Fruit fly (Drosophila melanogaster) whole organism, embryonic: Measurements from ENCODE around the gene Mst84Dd.

ENCODE experiments used
- CG6254 ChIP-seq: fragments of 200-800 bp; sonication (Bioruptor generic); optimal IDR thresholded peaks from 3 replicates; lab custom pipeline; 2017; ENCODE audit warnings: mild to moderate bottlenecking, missing biosample characterization, missing genetic modification reagents, missing genetic modification characterization
- CG6689 ChIP-seq: fragments of 200-800 bp; sonication (Bioruptor generic); IDR thresholded peaks from 2 replicates; pipeline ENCODE4 v1.3.6; 2022; ENCODE audit warnings: missing biosample characterization, missing genetic modification characterization
- CG8089 ChIP-seq: fragments of 200-800 bp; sonication (Bioruptor generic); optimal IDR thresholded peaks from 3 replicates; lab custom pipeline; 2016; ENCODE audit warnings: missing biosample characterization, missing genetic modification characterization
- Ets65A ChIP-seq: fragments of 200-800 bp; sonication (Bioruptor generic); peaks from one replicate; lab custom pipeline; 2016; ENCODE audit warnings: missing biosample characterization, missing genetic modification characterization
- HLH3B ChIP-seq: fragments of 200-800 bp; sonication (Bioruptor generic); IDR thresholded peaks from 2 replicates; pipeline ENCODE4 v1.3.6; 2022; ENCODE audit warnings: missing biosample characterization, missing genetic modification characterization
- NFAT ChIP-seq: fragments of 200-800 bp; sonication (Bioruptor generic); IDR thresholded peaks from 2 replicates; pipeline ENCODE4 v1.3.6; 2022; ENCODE audit warnings: missing biosample characterization, missing genetic modification characterization
- lilli ChIP-seq: fragments of 200-800 bp; sonication (Bioruptor generic); optimal IDR thresholded peaks from 3 replicates; lab custom pipeline; 2016; ENCODE audit warnings: missing biosample characterization, missing genetic modification characterization
- nerfin-1 ChIP-seq: fragments of 200-800 bp; sonication (Bioruptor generic); optimal IDR thresholded peaks from 3 replicates; lab custom pipeline; 2019; ENCODE audit warnings: missing biosample characterization, mild to moderate bottlenecking, missing genetic modification characterization, moderate library complexity
- sima ChIP-seq: fragments of 200-800 bp; sonication (Bioruptor generic); optimal IDR thresholded peaks from 2 replicates; lab custom pipeline; 2016; ENCODE audit warnings: missing biosample characterization, missing genetic modification characterization

The Mst84Dd gene

DNA sequence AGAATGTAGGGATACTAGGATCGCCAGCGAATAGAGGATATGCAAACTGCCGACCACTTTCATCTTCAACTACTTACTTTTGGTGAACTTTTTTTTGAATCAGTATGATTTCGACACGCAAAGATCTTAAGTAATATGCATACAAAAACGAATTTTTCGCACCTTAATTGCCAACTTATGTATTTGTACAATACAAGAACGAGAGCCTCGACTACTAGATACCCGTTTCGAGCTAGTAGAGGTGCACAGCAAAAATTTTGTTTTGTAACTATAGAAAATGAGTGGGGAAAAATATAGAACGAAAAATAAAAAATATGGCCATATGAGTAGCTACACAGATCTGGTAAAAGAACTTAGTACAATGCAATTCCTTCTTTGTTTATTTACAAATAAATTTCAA is 46.5 kb downstream of the Mst84Dd start, which contains the start of gene CG10029:
Gene CG10029 (minus strand): TSS at position 101 of the 400 bp plus-strand sequence.
- TF ChIP-seq nerfin-1 (no peak), CG8089 (GFP tag; lab: Kevin White, UChicago) (no peak), HLH3B (GFP tag; lab: Robert Waterston, UW) (no peak), sima (GFP tag; lab: Kevin White, UChicago) (no peak), NFAT (GFP tag; lab: Robert Waterston, UW) (no peak), lilli (GFP tag; lab: Kevin White, UChicago) (no peak), CG6254 (no peak), CG6689 (no peak), Ets65A (GFP tag; lab: Kevin White, UChicago) (no peak)
